Worm (Caenorhabditis elegans) whole organism, L1 larva: ENCODE measurements around the gene Y46E12BL.2.

Experiments
- ceh-82 ChIP-seq, 3 experiments: fragments of 150-350 bp in 1 of 3; sonication (generic microtip) in 2 of 3; optimal IDR thresholded peaks; 2 replicates each; lab custom pipeline; 2014 to 2017; ENCODE audit warnings: missing biosample characterization in 3 of 3, missing genetic modification characterization in 3 of 3
- dpl-1 ChIP-seq, 3 experiments: fragments of 150-350 bp in 2 of 3; sonication (generic microtip) in 1 of 3; optimal IDR thresholded peaks; 2 replicates each; lab custom pipeline; 2014 to 2017; ENCODE audit warnings: missing biosample characterization in 3 of 3, missing genetic modification characterization in 3 of 3, missing genetic modification reagents in 3 of 3
- elt-3 ChIP-seq, 6 experiments: fragments of 150-350 bp in 1 of 6; sonication (generic microtip); optimal IDR thresholded peaks; 2 replicates each; lab custom pipeline; 2017 to 2018; ENCODE audit warnings: missing biosample characterization in 6 of 6, missing genetic modification characterization in 6 of 6, inconsistent platforms in 1 of 6
- irx-1 ChIP-seq: sonication (generic microtip); optimal IDR thresholded peaks from 2 replicates; lab custom pipeline; 2016; ENCODE audit warnings: missing genetic modification characterization, missing compliant biosample characterization
- lin-13 ChIP-seq: fragments of 150-350 bp; optimal IDR thresholded peaks from 2 replicates; lab custom pipeline; 2014; ENCODE audit warnings: missing biosample characterization, missing genetic modification reagents, missing genetic modification characterization
- lin-15B ChIP-seq: fragments of 150-350 bp; sonication (generic microtip); optimal IDR thresholded peaks from 3 replicates; lab custom pipeline; 2014; ENCODE audit warnings: missing biosample characterization, missing genetic modification characterization
- mab-9 ChIP-seq: fragments of 200-800 bp; sonication (Bioruptor generic); IDR thresholded peaks from 2 replicates; pipeline ENCODE4 v1.3.6; 2022; ENCODE audit warnings: missing genetic modification reagents, missing genetic modification characterization, missing compliant biosample characterization
- nhr-19 ChIP-seq: fragments of 200-800 bp; sonication (Bioruptor generic); conservative IDR thresholded peaks from 2 replicates; pipeline ENCODE4 v1.3.6; 2022; ENCODE audit warnings: missing genetic modification characterization, missing compliant biosample characterization
- pag-3 ChIP-seq: sonication (generic microtip); optimal IDR thresholded peaks from 2 replicates; lab custom pipeline; 2017; ENCODE audit warnings: missing genetic modification characterization, mild to moderate bottlenecking, missing compliant biosample characterization, antibody characterized with exemption, borderline replicate concordance; ENCODE audit not compliant: insufficient read depth
- pqm-1 ChIP-seq: sonication (generic microtip); optimal IDR thresholded peaks from 3 replicates; lab custom pipeline; 2017; ENCODE audit warnings: missing biosample characterization, missing genetic modification characterization
- swsn-7 ChIP-seq: sonication (generic microtip); optimal IDR thresholded peaks from 2 replicates; lab custom pipeline; 2016; ENCODE audit warnings: missing genetic modification characterization, missing compliant biosample characterization
- tlp-1 ChIP-seq: fragments of 150-350 bp; optimal IDR thresholded peaks from 2 replicates; lab custom pipeline; 2014; ENCODE audit warnings: missing biosample characterization, missing genetic modification characterization
- unc-62 ChIP-seq: fragments of 150-350 bp; optimal IDR thresholded peaks from 2 replicates; lab custom pipeline; 2014; ENCODE audit warnings: missing biosample characterization, missing genetic modification reagents, missing genetic modification characterization

ce11 chrII:15226805-15227204, 5.9 kb upstream of the Y46E12BL.2 start:
- no peak for TF ChIP-seq lin-15B
- TF ChIP-seq lin-13 = no peak
- no peak for TF ChIP-seq pag-3 (tag; lab: Kevin White, UChicago)
- TF ChIP-seq dpl-1 (GFP tag; optimal IDR thresholded peaks at IDR 0.05; lab: Kevin White, UChicago) = no peak
- no peak for TF ChIP-seq elt-3 (tag; optimal IDR thresholded peaks at IDR 0.05; lab: Kevin White, UChicago)
- no peak for TF ChIP-seq nhr-19
- no peak for TF ChIP-seq pqm-1 (tag; lab: Kevin White, UChicago)
- no peak for TF ChIP-seq unc-62
- no peak for TF ChIP-seq mab-9
- no peak for TF ChIP-seq irx-1 (tag; lab: Kevin White, UChicago)
- TF ChIP-seq swsn-7 (tag; lab: Kevin White, UChicago) = no peak
- TF ChIP-seq tlp-1 = no peak
- TF ChIP-seq ceh-82 (tag; optimal IDR thresholded peaks at IDR 0.05; lab: Kevin White, UChicago) = no peak
